Fruit fly (Drosophila melanogaster) whole organism, embryonic: ENCODE results near the gene NdufA3.

Experiments used
- Abd-B ChIP-seq: fragments of 200-800 bp; sonication (Bioruptor generic); optimal IDR thresholded peaks from 2 replicates; lab custom pipeline; 2018; ENCODE audit warnings: missing biosample characterization, mild to moderate bottlenecking, missing genetic modification characterization, moderate library complexity
- Atf6 ChIP-seq: fragments of 200-800 bp; sonication (Bioruptor generic); IDR thresholded peaks from 2 replicates; pipeline ENCODE4 v1.3.6; 2022; ENCODE audit warnings: missing biosample characterization, missing genetic modification characterization
- Blimp-1 ChIP-seq: fragments of 200-800 bp; sonication (Bioruptor generic); optimal IDR thresholded peaks from 3 replicates; lab custom pipeline; 2018; ENCODE audit warnings: missing biosample characterization, missing genetic modification characterization, mild to moderate bottlenecking, moderate library complexity, missing genetic modification reagents
- CG10274 ChIP-seq: fragments of 200-800 bp; sonication (Bioruptor generic); optimal IDR thresholded peaks from 3 replicates; lab custom pipeline; 2017; ENCODE audit warnings: missing biosample characterization, mild to moderate bottlenecking, missing genetic modification characterization
- CG10979 ChIP-seq: fragments of 200-800 bp; sonication (Bioruptor generic); optimal IDR thresholded peaks from 2 replicates; lab custom pipeline; 2018; ENCODE audit warnings: missing biosample characterization, mild to moderate bottlenecking, missing genetic modification characterization, moderate library complexity
- CG11723 ChIP-seq: fragments of 200-800 bp; sonication (Bioruptor generic); optimal IDR thresholded peaks from 2 replicates; lab custom pipeline; 2017; ENCODE audit warnings: missing biosample characterization, mild to moderate bottlenecking, missing genetic modification characterization
- CG12299 ChIP-seq: fragments of 200-800 bp; sonication (Bioruptor generic); optimal IDR thresholded peaks from 2 replicates; lab custom pipeline; 2018; ENCODE audit warnings: missing biosample characterization, mild to moderate bottlenecking, missing genetic modification characterization
- CG13624 ChIP-seq: fragments of 200-800 bp; sonication (Bioruptor generic); optimal IDR thresholded peaks from 2 replicates; lab custom pipeline; 2016; ENCODE audit warnings: missing biosample characterization, missing genetic modification characterization
- CG15073 ChIP-seq: fragments of 200-800 bp; sonication (Bioruptor generic); optimal IDR thresholded peaks from 2 replicates; lab custom pipeline; 2016; ENCODE audit warnings: missing biosample characterization, missing genetic modification characterization
- CG1602 ChIP-seq: fragments of 200-800 bp; sonication (Bioruptor generic); optimal IDR thresholded peaks from 3 replicates; lab custom pipeline; 2016; ENCODE audit warnings: missing biosample characterization, missing genetic modification characterization
- CG16815 ChIP-seq: fragments of 200-800 bp; sonication (Bioruptor generic); optimal IDR thresholded peaks from 3 replicates; lab custom pipeline; 2017; ENCODE audit warnings: missing biosample characterization, mild to moderate bottlenecking, missing genetic modification characterization
- CG2199 ChIP-seq: fragments of 200-800 bp; sonication (Bioruptor generic); IDR thresholded peaks from 3 replicates; pipeline ENCODE4 v1.3.6; 2022; ENCODE audit warnings: missing biosample characterization, missing genetic modification characterization
- CG2202 ChIP-seq: fragments of 200-800 bp; sonication (Bioruptor generic); optimal IDR thresholded peaks from 2 replicates; lab custom pipeline; 2018; ENCODE audit warnings: missing biosample characterization, mild to moderate bottlenecking, missing genetic modification characterization
- CG30431 ChIP-seq: fragments of 200-800 bp; sonication (Bioruptor generic); optimal IDR thresholded peaks from 2 replicates; lab custom pipeline; 2017; ENCODE audit warnings: missing biosample characterization, missing genetic modification characterization
- CG34422 ChIP-seq: fragments of 200-800 bp; sonication (Bioruptor generic); IDR thresholded peaks from 3 replicates; pipeline ENCODE4 v1.3.6; 2022; ENCODE audit warnings: missing biosample characterization, missing genetic modification characterization
- CG4328 ChIP-seq: fragments of 200-800 bp; sonication (Bioruptor generic); optimal IDR thresholded peaks from 3 replicates; lab custom pipeline; 2017; ENCODE audit warnings: missing biosample characterization, missing genetic modification reagents, missing genetic modification characterization
- CG6765 ChIP-seq: fragments of 200-800 bp; sonication (Bioruptor generic); optimal IDR thresholded peaks from 3 replicates; lab custom pipeline; 2017; ENCODE audit warnings: missing biosample characterization, mild to moderate bottlenecking, missing genetic modification characterization
- CG6791 ChIP-seq: fragments of 200-800 bp; sonication (Bioruptor generic); IDR thresholded peaks from 3 replicates; pipeline ENCODE4 v1.3.6; 2022; ENCODE audit warnings: missing biosample characterization, missing genetic modification characterization; ENCODE audit not compliant: partially characterized antibody
- CG7357 ChIP-seq: fragments of 200-800 bp; sonication (Bioruptor generic); IDR thresholded peaks from 3 replicates; pipeline ENCODE4 v1.3.6; 2022; ENCODE audit warnings: missing biosample characterization, missing genetic modification characterization
- CG8944 ChIP-seq: fragments of 200-800 bp; sonication (Bioruptor generic); optimal IDR thresholded peaks from 3 replicates; lab custom pipeline; 2016; ENCODE audit warnings: missing biosample characterization, missing genetic modification characterization
- CG9215 ChIP-seq: fragments of 200-800 bp; sonication (Bioruptor generic); IDR thresholded peaks from 2 replicates; pipeline ENCODE4 v1.3.6; 2022; ENCODE audit warnings: missing biosample characterization, missing genetic modification characterization
- Dref ChIP-seq: fragments of 200-800 bp; sonication (Bioruptor generic); IDR thresholded peaks from 2 replicates; pipeline ENCODE4 v1.3.6; 2022; ENCODE audit warnings: missing biosample characterization, missing genetic modification characterization
- E2f2 ChIP-seq: fragments of 200-800 bp; sonication (Bioruptor generic); IDR thresholded peaks from 2 replicates; pipeline ENCODE4 v1.3.6; 2022; ENCODE audit warnings: missing biosample characterization, missing genetic modification characterization
- HLH3B ChIP-seq: fragments of 200-800 bp; sonication (Bioruptor generic); IDR thresholded peaks from 2 replicates; pipeline ENCODE4 v1.3.6; 2022; ENCODE audit warnings: missing biosample characterization, missing genetic modification characterization
- Hmr ChIP-seq: fragments of 200-800 bp; sonication (Bioruptor generic); optimal IDR thresholded peaks from 3 replicates; lab custom pipeline; 2017; ENCODE audit warnings: mild to moderate bottlenecking, missing biosample characterization, missing genetic modification reagents, missing genetic modification characterization
- Hr3 ChIP-seq: fragments of 200-800 bp; sonication (Bioruptor generic); optimal IDR thresholded peaks from 3 replicates; lab custom pipeline; 2016; ENCODE audit warnings: missing biosample characterization, missing genetic modification characterization
- Hr51 ChIP-seq, 2 experiments: fragments of 200-800 bp; sonication (Bioruptor generic); optimal IDR thresholded peaks; 2 replicates in 1 of 2; 3 replicates in 1 of 2; lab custom pipeline; 2016 to 2018; ENCODE audit warnings: missing biosample characterization in 2 of 2, missing genetic modification characterization in 2 of 2, mild to moderate bottlenecking in 1 of 2, moderate library complexity in 1 of 2
- Kr ChIP-seq: fragments of 200-800 bp; sonication (Bioruptor generic); optimal IDR thresholded peaks from 2 replicates; lab custom pipeline; 2017; ENCODE audit warnings: missing biosample characterization, mild to moderate bottlenecking, missing genetic modification characterization
- MBD-R2 ChIP-seq: fragments of 200-800 bp; sonication (Bioruptor generic); IDR thresholded peaks from 2 replicates; pipeline ENCODE4 v1.3.6; 2022; ENCODE audit warnings: missing biosample characterization, missing genetic modification characterization
- MESR4 ChIP-seq: fragments of 200-800 bp; sonication (Bioruptor generic); optimal IDR thresholded peaks from 2 replicates; lab custom pipeline; 2018; ENCODE audit warnings: missing biosample characterization, mild to moderate bottlenecking, missing genetic modification characterization, moderate library complexity
- NfI ChIP-seq: fragments of 200-800 bp; sonication (Bioruptor generic); optimal IDR thresholded peaks from 3 replicates; lab custom pipeline; 2018; ENCODE audit warnings: missing biosample characterization, mild to moderate bottlenecking, missing genetic modification characterization, moderate library complexity
- Ravus ChIP-seq: fragments of 200-800 bp; sonication (Bioruptor generic); IDR thresholded peaks from 2 replicates; pipeline ENCODE4 v1.3.6; 2022; ENCODE audit warnings: missing biosample characterization, missing genetic modification characterization
- Sry-δ ChIP-seq: fragments of 200-800 bp; sonication (Bioruptor generic); optimal IDR thresholded peaks from 2 replicates; lab custom pipeline; 2016; ENCODE audit warnings: missing biosample characterization, missing genetic modification characterization
- amos ChIP-seq: fragments of 200-800 bp; sonication (Bioruptor generic); IDR thresholded peaks from 2 replicates; pipeline ENCODE4 v1.3.6; 2022; ENCODE audit warnings: missing biosample characterization, missing genetic modification characterization; ENCODE audit not compliant: partially characterized antibody
- chn ChIP-seq: fragments of 200-800 bp; sonication (Bioruptor generic); optimal IDR thresholded peaks from 2 replicates; lab custom pipeline; 2016; ENCODE audit warnings: missing biosample characterization, missing genetic modification characterization
- dan ChIP-seq: fragments of 200-800 bp; sonication (Bioruptor generic); IDR thresholded peaks from 2 replicates; pipeline ENCODE4 v1.3.6; 2022; ENCODE audit warnings: missing biosample characterization, missing genetic modification characterization
- dimm ChIP-seq: fragments of 200-800 bp; sonication (Bioruptor generic); IDR thresholded peaks from 2 replicates; pipeline ENCODE4 v1.3.6; 2022; ENCODE audit warnings: missing biosample characterization, missing genetic modification characterization
- fd3F ChIP-seq: fragments of 200-800 bp; sonication (Bioruptor generic); optimal IDR thresholded peaks from 2 replicates; lab custom pipeline; 2018; ENCODE audit warnings: missing biosample characterization, mild to moderate bottlenecking, missing genetic modification characterization, moderate library complexity
- gce ChIP-seq: fragments of 200-800 bp; sonication (Bioruptor generic); IDR thresholded peaks from 3 replicates; pipeline ENCODE4 v1.3.6; 2022; ENCODE audit warnings: missing biosample characterization, missing genetic modification characterization
- gro ChIP-seq: fragments of 200-800 bp; sonication (Bioruptor generic); optimal IDR thresholded peaks from 2 replicates; lab custom pipeline; 2016; ENCODE audit warnings: missing biosample characterization, missing genetic modification characterization
- her ChIP-seq: fragments of 200-800 bp; sonication (Bioruptor generic); optimal IDR thresholded peaks from 2 replicates; lab custom pipeline; 2016; ENCODE audit warnings: missing biosample characterization, missing genetic modification characterization
- pb ChIP-seq: fragments of 200-800 bp; sonication (Bioruptor generic); optimal IDR thresholded peaks from 3 replicates; lab custom pipeline; 2016; ENCODE audit warnings: missing biosample characterization, missing genetic modification characterization
- pfk ChIP-seq: fragments of 200-800 bp; sonication (Bioruptor generic); optimal IDR thresholded peaks from 2 replicates; lab custom pipeline; 2018; ENCODE audit warnings: missing biosample characterization, mild to moderate bottlenecking, missing genetic modification characterization, moderate library complexity
- pita ChIP-seq: fragments of 200-800 bp; sonication (Bioruptor generic); optimal IDR thresholded peaks from 2 replicates; lab custom pipeline; 2017; ENCODE audit warnings: missing biosample characterization, mild to moderate bottlenecking, missing genetic modification characterization
- repo ChIP-seq: fragments of 200-800 bp; sonication (Bioruptor generic); optimal IDR thresholded peaks from 2 replicates; lab custom pipeline; 2016; ENCODE audit warnings: missing biosample characterization, missing genetic modification characterization
- slou ChIP-seq: fragments of 200-800 bp; sonication (Bioruptor generic); optimal IDR thresholded peaks from 3 replicates; lab custom pipeline; 2016; ENCODE audit warnings: missing biosample characterization, missing genetic modification characterization
- sqz ChIP-seq: fragments of 200-800 bp; sonication (Bioruptor generic); optimal IDR thresholded peaks from 3 replicates; lab custom pipeline; 2018; ENCODE audit warnings: missing biosample characterization, mild to moderate bottlenecking, missing genetic modification characterization
- trem ChIP-seq: fragments of 200-800 bp; optimal IDR thresholded peaks from 3 replicates; lab custom pipeline; 2019; ENCODE audit warnings: missing biosample characterization, mild to moderate bottlenecking, missing genetic modification characterization, moderate library complexity
- vnd ChIP-seq: fragments of 200-800 bp; sonication (Bioruptor generic); IDR thresholded peaks from 3 replicates; pipeline ENCODE4 v1.3.6; 2022; ENCODE audit warnings: missing biosample characterization, missing genetic modification characterization; ENCODE audit not compliant: partially characterized antibody
- wek ChIP-seq: fragments of 200-800 bp; sonication (Bioruptor generic); optimal IDR thresholded peaks from 3 replicates; lab custom pipeline; 2018; ENCODE audit warnings: missing biosample characterization, mild to moderate bottlenecking, missing genetic modification characterization, moderate library complexity
- zen ChIP-seq: fragments of 200-800 bp; sonication (Bioruptor generic); optimal IDR thresholded peaks from 3 replicates; lab custom pipeline; 2018; ENCODE audit warnings: missing biosample characterization, mild to moderate bottlenecking, missing genetic modification characterization, moderate library complexity
- zfh1 ChIP-seq: fragments of 200-800 bp; sonication (Bioruptor generic); IDR thresholded peaks from 3 replicates; pipeline ENCODE4 v1.3.6; 2022; ENCODE audit warnings: missing biosample characterization, missing genetic modification characterization

NdufA3 gene

DNA sequence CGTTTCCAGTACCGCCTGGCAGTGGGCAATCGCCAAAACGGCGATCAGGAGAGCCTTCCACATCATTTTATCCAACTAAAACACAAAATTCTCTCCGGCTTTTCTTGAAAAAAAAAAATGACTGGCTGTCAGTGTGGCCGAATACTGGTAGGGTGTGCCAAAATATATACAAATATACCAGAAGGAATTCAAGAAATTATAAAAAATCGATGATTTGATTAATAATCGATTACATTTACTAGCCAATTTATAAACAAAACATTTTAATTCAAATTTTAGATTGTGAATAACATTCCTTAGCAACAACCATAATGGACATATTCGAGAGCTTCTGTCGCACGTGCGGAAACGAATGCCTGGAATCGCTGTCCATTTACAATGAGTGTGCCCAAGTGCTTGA, 1.5 kb downstream of the NdufA3 start, which contains the start of the genes Ost48 and Dlip1:
Gene Ost48, minus strand, starts transcription at position 150 of the 400 bp plus-strand sequence.
Gene Dlip1, plus strand, starts transcription at position 257 of the 400 bp plus-strand sequence.
- TF ChIP-seq Blimp-1 (GFP tag; lab: Kevin White, UChicago) (no peak), fd3F (GFP tag; lab: Kevin White, UChicago) (no peak), dimm (no peak), wek (GFP tag; lab: Kevin White, UChicago) (no peak), CG10274 (no peak), CG12299 (tag; lab: Kevin White, UChicago) (no peak), CG6765 (GFP tag; lab: Kevin White, UChicago) (no peak), her (GFP tag; lab: Kevin White, UChicago) (no peak), Sry-δ (GFP tag; lab: Kevin White, UChicago) (peak; percentile 40), amos (peak; percentile 43; the same call in 1 of the 2 replicates), CG9215 (GFP tag; lab: Robert Waterston, UW) (no peak), CG10979 (tag; lab: Kevin White, UChicago) (no peak), NfI (no peak), CG8944 (GFP tag; lab: Kevin White, UChicago) (no peak), Kr (GFP tag; lab: Kevin White, UChicago) (no peak), CG7357 (GFP tag; lab: Robert Waterston, UW) (no peak), CG4328 (GFP tag; lab: Kevin White, UChicago) (no peak), gro (no peak), CG1602 (GFP tag; lab: Kevin White, UChicago) (no peak), MBD-R2 (peak; percentile 7; the same call in 1 of the 2 replicates), CG6791 (no peak), pita (GFP tag; lab: Kevin White, UChicago) (no peak), pb (GFP tag; lab: Kevin White, UChicago) (no peak), HLH3B (no peak), dan (GFP tag; lab: Robert Waterston, UW) (no peak), Hmr (GFP tag; lab: Kevin White, UChicago) (no peak), Atf6 (no peak), gce (GFP tag; lab: Robert Waterston, UW) (no peak), zen (tag; lab: Kevin White, UChicago) (no peak), CG15073 (GFP tag; lab: Kevin White, UChicago) (no peak), chn (GFP tag; lab: Kevin White, UChicago) (no peak), CG16815 (GFP tag; lab: Kevin White, UChicago) (no peak), zfh1 (GFP tag; lab: Robert Waterston, UW) (no peak), trem (tag; lab: Kevin White, UChicago) (no peak), Hr3 (GFP tag; lab: Kevin White, UChicago) (no peak), CG2199 (no peak), CG2202 (tag; lab: Kevin White, UChicago) (no peak), vnd (GFP tag; lab: Robert Waterston, UW) (0 out of 3 replicates have a peak, but pooled peaks have one; percentile 30), MESR4 (GFP tag; lab: Kevin White, UChicago) (peak; percentile 28), slou (GFP tag; lab: Kevin White, UChicago) (no peak), CG13624 (GFP tag; lab: Kevin White, UChicago) (no peak), sqz (GFP tag; lab: Kevin White, UChicago) (peak; percentile 77), CG11723 (GFP tag; lab: Kevin White, UChicago) (no peak), repo (GFP tag; lab: Kevin White, UChicago) (no peak), Dref (GFP tag; lab: Robert Waterston, UW) (peak; percentile 67), pfk (GFP tag; lab: Kevin White, UChicago) (no peak), CG34422 (GFP tag; lab: Robert Waterston, UW) (peak; percentile 50; the same call in 1 of the 3 replicates), Ravus (GFP tag; lab: Robert Waterston, UW) (no peak), CG30431 (GFP tag; lab: Kevin White, UChicago) (no peak), E2f2 (GFP tag; lab: Robert Waterston, UW) (peak; percentile 65), Abd-B (GFP tag; lab: Kevin White, UChicago) (no peak), Hr51 (GFP tag; optimal IDR thresholded peaks at IDR 0.05; lab: Kevin White, UChicago) (no peak)
